Fruit fly (Drosophila melanogaster) whole organism, wandering third instar larva: Measurements from ENCODE around the gene CG14200.

Experiments
- CG32264 ChIP-seq: fragments of 200-800 bp; sonication (Bioruptor generic); optimal IDR thresholded peaks from 2 replicates; lab custom pipeline; 2016; ENCODE audit warnings: missing biosample characterization, missing genetic modification characterization
- CG9705 ChIP-seq: fragments of 200-800 bp; sonication (Bioruptor generic); optimal IDR thresholded peaks from 2 replicates; lab custom pipeline; 2018; ENCODE audit warnings: missing biosample characterization, mild to moderate bottlenecking, missing genetic modification characterization
- CrebA ChIP-seq: fragments of 200-800 bp; sonication (Bioruptor generic); optimal IDR thresholded peaks from 2 replicates; lab custom pipeline; 2016; ENCODE audit warnings: missing biosample characterization, mild to moderate bottlenecking, missing genetic modification characterization, borderline replicate concordance
- Dfd ChIP-seq: fragments of >200 bp; optimal IDR thresholded peaks from 2 replicates; lab custom pipeline; 2017; ENCODE audit warnings: missing biosample characterization, missing genetic modification characterization
- Dif ChIP-seq: fragments of 200-275, 200-300 bp; sonication (Bioruptor generic); optimal IDR thresholded peaks from 2 replicates; lab custom pipeline; 2018; ENCODE audit warnings: missing biosample characterization, missing genetic modification characterization; ENCODE audit not compliant: partially characterized antibody
- GATAd ChIP-seq: sonication (Bioruptor generic); optimal IDR thresholded peaks from 2 replicates; lab custom pipeline; 2016; ENCODE audit warnings: missing biosample characterization, missing genetic modification characterization
- HLH106 ChIP-seq: fragments of 200-800 bp; optimal IDR thresholded peaks from 3 replicates; lab custom pipeline; 2019; ENCODE audit warnings: missing biosample characterization, mild to moderate bottlenecking, missing genetic modification characterization, moderate library complexity
- Hr78 ChIP-seq: fragments of >200 bp; optimal IDR thresholded peaks from 2 replicates; lab custom pipeline; 2017; ENCODE audit warnings: missing biosample characterization, missing genetic modification characterization
- Hr83 ChIP-seq: fragments of 200-300 bp; sonication (Bioruptor generic); optimal IDR thresholded peaks from 2 replicates; lab custom pipeline; 2016; ENCODE audit warnings: missing biosample characterization, mild to moderate bottlenecking, missing genetic modification characterization, moderate library complexity; ENCODE audit not compliant: poor library complexity, severe bottlenecking
- Jra ChIP-seq: sonication (Bioruptor generic); optimal IDR thresholded peaks from 2 replicates; lab custom pipeline; 2016; ENCODE audit warnings: missing biosample characterization, missing genetic modification characterization
- Mio ChIP-seq: sonication (Bioruptor generic); optimal IDR thresholded peaks from 2 replicates; lab custom pipeline; 2016; ENCODE audit warnings: missing biosample characterization, missing genetic modification characterization
- Myc ChIP-seq: fragments of >200 bp; optimal IDR thresholded peaks from 2 replicates; lab custom pipeline; 2017
- OdsH ChIP-seq: fragments of 200-800 bp; sonication (Bioruptor generic); optimal IDR thresholded peaks from 2 replicates; lab custom pipeline; 2016; ENCODE audit warnings: missing biosample characterization, mild to moderate bottlenecking, missing genetic modification characterization
- Rel ChIP-seq, 2 experiments: fragments of 200-800 bp; sonication (Bioruptor generic) in 1 of 2; optimal IDR thresholded peaks; 2 replicates in 1 of 2; 3 replicates in 1 of 2; lab custom pipeline; 2016 to 2019; ENCODE audit warnings: mild to moderate bottlenecking in 2 of 2, missing biosample characterization in 2 of 2, missing genetic modification characterization in 2 of 2, moderate library complexity in 1 of 2
- Sp1 ChIP-seq: fragments of 200-800 bp; sonication (Bioruptor generic); optimal IDR thresholded peaks from 3 replicates; lab custom pipeline; 2019; ENCODE audit warnings: missing biosample characterization, mild to moderate bottlenecking, missing genetic modification characterization, moderate library complexity
- Vsx2 ChIP-seq: fragments of 200-300, 225-300 bp; sonication (Bioruptor generic); optimal IDR thresholded peaks from 2 replicates; lab custom pipeline; 2018; ENCODE audit warnings: missing biosample characterization, missing genetic modification characterization; ENCODE audit not compliant: partially characterized antibody
- br ChIP-seq: fragments of 200-800 bp; sonication (Bioruptor generic); optimal IDR thresholded peaks from 2 replicates; lab custom pipeline; 2016; ENCODE audit warnings: missing biosample characterization, missing genetic modification characterization
- brk ChIP-seq: fragments of 200-800 bp; sonication (Bioruptor generic); optimal IDR thresholded peaks from 2 replicates; lab custom pipeline; 2016; ENCODE audit warnings: missing biosample characterization, mild to moderate bottlenecking, missing genetic modification characterization
- dl ChIP-seq, 2 experiments: fragments of 175-275, 200-275 bp in 1 of 2; fragments of 200-275 bp in 1 of 2; sonication (Bioruptor generic); optimal IDR thresholded peaks; lab custom pipeline; 2018; ENCODE audit warnings: mild to moderate bottlenecking in 2 of 2, missing biosample characterization in 2 of 2, missing genetic modification characterization in 2 of 2, moderate library complexity in 2 of 2; ENCODE audit not compliant: partially characterized antibody in 2 of 2, insufficient read depth in 1 of 2
- dmrt93B ChIP-seq: fragments of 200-800 bp; sonication (Bioruptor generic); optimal IDR thresholded peaks from 2 replicates; lab custom pipeline; 2018; ENCODE audit warnings: missing biosample characterization, mild to moderate bottlenecking, missing genetic modification characterization
- dsf ChIP-seq: sonication (Bioruptor generic); optimal IDR thresholded peaks from 2 replicates; lab custom pipeline; 2016; ENCODE audit warnings: missing biosample characterization, missing genetic modification characterization, borderline replicate concordance
- ey ChIP-seq: fragments of 200-800 bp; sonication (Bioruptor generic); optimal IDR thresholded peaks from 2 replicates; lab custom pipeline; 2016; ENCODE audit warnings: missing biosample characterization, missing genetic modification characterization
- foxo ChIP-seq, 2 experiments: fragments of 200-800 bp; sonication (Bioruptor generic); optimal IDR thresholded peaks; 2 replicates in 1 of 2; 3 replicates in 1 of 2; lab custom pipeline; 2016 to 2017; ENCODE audit warnings: missing biosample characterization in 2 of 2, missing genetic modification characterization in 2 of 2
- fru ChIP-seq: fragments of 200-800 bp; sonication (Bioruptor generic); optimal IDR thresholded peaks from 3 replicates; lab custom pipeline; 2016; ENCODE audit warnings: missing biosample characterization, mild to moderate bottlenecking, missing genetic modification characterization
- h ChIP-seq: fragments of 200-800 bp; sonication (Bioruptor generic); optimal IDR thresholded peaks from 3 replicates; lab custom pipeline; 2016; ENCODE audit warnings: missing biosample characterization, mild to moderate bottlenecking, missing genetic modification characterization
- jim ChIP-seq: fragments of 175-275, 200-325 bp; sonication (Bioruptor generic); optimal IDR thresholded peaks from 2 replicates; lab custom pipeline; 2016; ENCODE audit warnings: missing biosample characterization, mild to moderate bottlenecking, missing genetic modification characterization
- lola ChIP-seq: fragments of >200 bp; optimal IDR thresholded peaks from 2 replicates; lab custom pipeline; 2017; ENCODE audit warnings: missing biosample characterization, missing genetic modification characterization
- pan ChIP-seq: fragments of >200 bp; optimal IDR thresholded peaks from 2 replicates; lab custom pipeline; 2017
- psq ChIP-seq: fragments of 200-800 bp; sonication (Bioruptor generic); optimal IDR thresholded peaks from 3 replicates; lab custom pipeline; 2017; ENCODE audit warnings: missing biosample characterization, mild to moderate bottlenecking, missing genetic modification characterization, moderate library complexity
- rgr ChIP-seq: fragments of 200-800 bp; sonication (Bioruptor generic); optimal IDR thresholded peaks from 3 replicates; lab custom pipeline; 2016; ENCODE audit warnings: missing biosample characterization, mild to moderate bottlenecking, missing genetic modification characterization
- sage ChIP-seq: fragments of 200-800 bp; sonication (Bioruptor generic); optimal IDR thresholded peaks from 2 replicates; lab custom pipeline; 2016; ENCODE audit warnings: missing biosample characterization, mild to moderate bottlenecking, missing genetic modification characterization
- sv ChIP-seq: fragments of 200-800 bp; sonication (Bioruptor generic); optimal IDR thresholded peaks from 3 replicates; lab custom pipeline; 2016; ENCODE audit warnings: missing biosample characterization, missing genetic modification characterization
- tai ChIP-seq: sonication (Bioruptor generic); optimal IDR thresholded peaks from 2 replicates; lab custom pipeline; 2016; ENCODE audit warnings: missing biosample characterization, missing genetic modification characterization
- usp ChIP-seq: fragments of >200 bp; optimal IDR thresholded peaks from 2 replicates; lab custom pipeline; 2017; ENCODE audit warnings: missing biosample characterization, missing genetic modification characterization
- woc ChIP-seq: sonication (Bioruptor generic); optimal IDR thresholded peaks from 2 replicates; lab custom pipeline; 2016; ENCODE audit warnings: missing biosample characterization, mild to moderate bottlenecking, missing genetic modification characterization

CG14200 gene

DNA sequence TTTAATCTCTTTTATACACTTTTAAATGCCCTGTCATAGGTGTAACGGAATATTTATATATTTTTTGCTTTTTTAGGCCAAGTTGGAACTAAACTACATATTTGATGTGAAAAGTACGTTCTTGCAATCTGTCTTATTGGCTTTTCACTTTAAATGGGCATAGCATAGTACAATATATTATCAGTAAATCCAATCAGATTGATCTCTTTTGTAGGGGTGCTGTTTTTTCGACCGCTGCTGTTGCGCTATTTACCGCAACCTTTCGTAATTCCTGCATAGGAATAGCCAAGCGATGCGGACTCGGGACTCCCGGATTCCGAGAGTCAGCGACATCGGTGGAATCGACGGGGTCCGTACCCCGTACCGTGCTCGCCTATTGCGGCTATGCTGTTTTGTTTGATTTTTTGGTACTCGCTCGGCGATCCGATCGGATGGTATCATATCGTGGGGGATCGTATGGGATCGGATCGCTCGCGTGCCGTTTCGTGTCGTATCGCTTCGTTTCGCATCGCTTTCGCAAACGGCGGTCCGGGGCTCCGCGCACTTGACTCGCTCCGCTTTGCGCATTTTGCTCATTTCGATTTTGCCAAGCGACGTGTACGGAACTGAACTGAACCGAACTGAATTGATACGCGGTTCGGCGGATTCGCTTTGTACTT is 2.6 kb downstream of the CG14200 start:
- TF ChIP-seq rgr (GFP tag; lab: Kevin White, UChicago): peak; percentile 57
- no peak for TF ChIP-seq CrebA (GFP tag; lab: Kevin White, UChicago)
- TF ChIP-seq woc (GFP tag; lab: Kevin White, UChicago): peak; percentile 2
- no peak for TF ChIP-seq psq
- TF ChIP-seq Hr83: no peak
- TF ChIP-seq Mio (GFP tag; lab: Kevin White, UChicago): no peak
- peak in 1 of 2 experiments; percentile 38 for TF ChIP-seq dl (GFP tag; optimal IDR thresholded peaks at IDR 0.05; lab: Kevin White, UChicago; ENCODE audit: insufficient read depth in 1 of 2, partially characterized antibody in 2 of 2)
- peak; percentile 14 for TF ChIP-seq Dif (GFP tag; lab: Kevin White, UChicago)
- TF ChIP-seq usp: no peak
- TF ChIP-seq Myc (lab: Kevin White, UChicago): no peak
- no peak for TF ChIP-seq dsf (GFP tag; lab: Kevin White, UChicago)
- no peak for TF ChIP-seq dmrt93B (GFP tag; lab: Kevin White, UChicago)
- TF ChIP-seq Rel (GFP tag; optimal IDR thresholded peaks at IDR 0.05; lab: Kevin White, UChicago): no peak
- TF ChIP-seq Rel (tag; optimal IDR thresholded peaks at IDR 0.05; lab: Kevin White, UChicago): peak; percentile 96
- TF ChIP-seq fru (GFP tag; lab: Kevin White, UChicago): no peak
- no peak for TF ChIP-seq HLH106 (tag; lab: Kevin White, UChicago)
- no peak for TF ChIP-seq CG9705
- peak; percentile 41 for TF ChIP-seq br (GFP tag; lab: Kevin White, UChicago)
- no peak for TF ChIP-seq brk (GFP tag; lab: Kevin White, UChicago)
- TF ChIP-seq Dfd (GFP tag; lab: Kevin White, UChicago): no peak
- peak; percentile 98 for TF ChIP-seq h (GFP tag; lab: Kevin White, UChicago)
- no peak for TF ChIP-seq Vsx2 (GFP tag; lab: Kevin White, UChicago)
- peak; percentile 51 for TF ChIP-seq jim (GFP tag; lab: Kevin White, UChicago)
- no peak for TF ChIP-seq sage (GFP tag; lab: Kevin White, UChicago)
- TF ChIP-seq sv (GFP tag; lab: Kevin White, UChicago): no peak
- no peak for TF ChIP-seq tai (GFP tag; lab: Kevin White, UChicago)
- TF ChIP-seq pan (lab: Kevin White, UChicago): no peak
- no peak for TF ChIP-seq Jra (GFP tag; lab: Kevin White, UChicago)
- no peak for TF ChIP-seq GATAd (GFP tag; lab: Kevin White, UChicago)
- no peak for TF ChIP-seq lola (GFP tag; lab: Kevin White, UChicago)
- no peak for TF ChIP-seq CG32264 (GFP tag; lab: Kevin White, UChicago)
- peak in 1 of 2 experiments; percentile 23 for TF ChIP-seq foxo (GFP tag; optimal IDR thresholded peaks at IDR 0.05; lab: Kevin White, UChicago)
- peak; percentile 33 for TF ChIP-seq Sp1 (GFP tag; lab: Kevin White, UChicago)
- no peak for TF ChIP-seq Hr78 (GFP tag; lab: Kevin White, UChicago)
- TF ChIP-seq OdsH (GFP tag; lab: Kevin White, UChicago): no peak

dm6 chrX:19498755-19499321 is 3.5 kb downstream of the CG14200 start:
- TF ChIP-seq foxo (GFP tag; optimal IDR thresholded peaks at IDR 0.05; lab: Kevin White, UChicago) (no peak), tai (GFP tag; lab: Kevin White, UChicago) (no peak), fru (GFP tag; lab: Kevin White, UChicago) (no peak), Rel (GFP tag; optimal IDR thresholded peaks at IDR 0.05; lab: Kevin White, UChicago) (no peak), Rel (tag; optimal IDR thresholded peaks at IDR 0.05; lab: Kevin White, UChicago) (peak; percentile 56), lola (GFP tag; lab: Kevin White, UChicago) (no peak), dl (GFP tag; optimal IDR thresholded peaks at IDR 0.05; lab: Kevin White, UChicago; ENCODE audit: insufficient read depth in 1 of 2, partially characterized antibody in 2 of 2) (no peak), GATAd (GFP tag; lab: Kevin White, UChicago) (no peak)

- TF ChIP-seq br (GFP tag; lab: Kevin White, UChicago) (peak; percentile 3), lola (GFP tag; lab: Kevin White, UChicago) (no peak), ey (GFP tag; lab: Kevin White, UChicago) (no peak), CG32264 (GFP tag; lab: Kevin White, UChicago) (no peak), Rel (GFP tag; optimal IDR thresholded peaks at IDR 0.05; lab: Kevin White, UChicago) (no peak), Rel (tag; optimal IDR thresholded peaks at IDR 0.05; lab: Kevin White, UChicago) (peak; percentile 86), h (GFP tag; lab: Kevin White, UChicago) (peak; percentile 41), Myc (lab: Kevin White, UChicago) (no peak)
Measured at dm6 chrX:19501274-19501673, 6.0 kb downstream of the CG14200 start.
